Worm (Caenorhabditis elegans) whole organism, L1 larva: Measurements from ENCODE around the gene srh-122.

Experiments used
- C16A3.4 ChIP-seq: fragments of 150-350 bp; optimal IDR thresholded peaks from 2 replicates; lab custom pipeline; 2014; ENCODE audit warnings: missing biosample characterization, missing genetic modification characterization
- aha-1 ChIP-seq: fragments of 150-350 bp; optimal IDR thresholded peaks from 2 replicates; lab custom pipeline; 2014; ENCODE audit warnings: missing biosample characterization, missing genetic modification characterization
- alr-1 ChIP-seq: fragments of 200-800 bp; sonication (Bioruptor generic); optimal IDR thresholded peaks from 2 replicates; lab custom pipeline; 2018; ENCODE audit warnings: borderline replicate concordance, mild to moderate bottlenecking, missing genetic modification characterization, missing compliant biosample characterization
- aly-2 ChIP-seq: fragments of 150-350 bp; optimal IDR thresholded peaks from 2 replicates; lab custom pipeline; 2014; ENCODE audit warnings: missing biosample characterization, missing genetic modification characterization
- ama-1 ChIP-seq: fragments of 150-350 bp; optimal IDR thresholded peaks from 2 replicates; lab custom pipeline; 2014
- ceh-63 ChIP-seq: fragments of 200-800 bp; sonication (Bioruptor generic); optimal IDR thresholded peaks from 2 replicates; lab custom pipeline; 2018; ENCODE audit warnings: mild to moderate bottlenecking, missing genetic modification characterization, missing compliant biosample characterization
- ceh-8 ChIP-seq: fragments of 200-800 bp; sonication (Bioruptor generic); optimal IDR thresholded peaks from 2 replicates; lab custom pipeline; 2018; ENCODE audit warnings: mild to moderate bottlenecking, missing genetic modification characterization, moderate library complexity, missing compliant biosample characterization
- ceh-88 ChIP-seq: fragments of 200-800 bp; sonication (Bioruptor generic); IDR thresholded peaks from 2 replicates; pipeline ENCODE4 v1.3.6; 2022; ENCODE audit warnings: missing genetic modification characterization, missing compliant biosample characterization
- efl-1 ChIP-seq, 4 experiments: fragments of 150-350 bp; optimal IDR thresholded peaks in 3 of 4; peaks in 1 of 4; 1 replicate in 1 of 4; 2 replicates in 3 of 4; lab custom pipeline; 2014; ENCODE audit warnings: missing biosample characterization in 2 of 4, missing genetic modification characterization in 2 of 4, missing genetic modification reagents in 2 of 4
- elt-2 ChIP-seq: sonication (generic microtip); optimal IDR thresholded peaks from 2 replicates; lab custom pipeline; 2016; ENCODE audit warnings: missing genetic modification characterization, mild to moderate bottlenecking, inconsistent platforms, missing compliant biosample characterization, missing genetic modification reagents
- ets-5 ChIP-seq: fragments of 200-800 bp; sonication (Bioruptor generic); IDR thresholded peaks from 2 replicates; pipeline ENCODE4 v1.3.6; 2022; ENCODE audit warnings: missing genetic modification characterization, missing compliant biosample characterization
- fkh-8 ChIP-seq: sonication (generic microtip); optimal IDR thresholded peaks from 2 replicates; lab custom pipeline; 2016; ENCODE audit warnings: mild to moderate bottlenecking, missing genetic modification characterization, missing compliant biosample characterization
- hlh-4 ChIP-seq: sonication (generic microtip); optimal IDR thresholded peaks from 2 replicates; lab custom pipeline; 2016; ENCODE audit warnings: mild to moderate bottlenecking, missing genetic modification characterization, missing compliant biosample characterization
- irx-1 ChIP-seq: sonication (generic microtip); optimal IDR thresholded peaks from 2 replicates; lab custom pipeline; 2016; ENCODE audit warnings: missing genetic modification characterization, missing compliant biosample characterization
- jun-1 ChIP-seq: fragments of 150-350 bp; optimal IDR thresholded peaks from 2 replicates; lab custom pipeline; 2014; ENCODE audit warnings: missing biosample characterization, missing genetic modification reagents, missing genetic modification characterization
- lin-14 ChIP-seq: fragments of 200-800 bp; sonication (Bioruptor generic); optimal IDR thresholded peaks from 2 replicates; lab custom pipeline; 2018; ENCODE audit warnings: mild to moderate bottlenecking, missing genetic modification characterization, moderate library complexity, missing compliant biosample characterization
- lin-15B ChIP-seq: fragments of 150-350 bp; sonication (generic microtip); optimal IDR thresholded peaks from 3 replicates; lab custom pipeline; 2014; ENCODE audit warnings: missing biosample characterization, missing genetic modification characterization
- mab-9 ChIP-seq: fragments of 200-800 bp; sonication (Bioruptor generic); IDR thresholded peaks from 2 replicates; pipeline ENCODE4 v1.3.6; 2022; ENCODE audit warnings: missing genetic modification reagents, missing genetic modification characterization, missing compliant biosample characterization
- mdl-1 ChIP-seq, 2 experiments: fragments of 150-350 bp; optimal IDR thresholded peaks; 2 replicates each; lab custom pipeline; 2014 to 2017; ENCODE audit warnings: missing biosample characterization in 2 of 2, missing genetic modification characterization in 2 of 2, inconsistent platforms in 1 of 2
- mep-1 ChIP-seq: fragments of 150-350 bp; optimal IDR thresholded peaks from 2 replicates; lab custom pipeline; 2014; ENCODE audit warnings: missing biosample characterization, missing genetic modification characterization
- nhr-11 ChIP-seq: fragments of 150-350 bp; optimal IDR thresholded peaks from 2 replicates; lab custom pipeline; 2014; ENCODE audit warnings: missing biosample characterization, missing genetic modification characterization
- nhr-12 ChIP-seq: sonication (generic microtip); optimal IDR thresholded peaks from 2 replicates; lab custom pipeline; 2017; ENCODE audit warnings: missing biosample characterization, missing genetic modification characterization
- nhr-19 ChIP-seq: fragments of 200-800 bp; sonication (Bioruptor generic); conservative IDR thresholded peaks from 2 replicates; pipeline ENCODE4 v1.3.6; 2022; ENCODE audit warnings: missing genetic modification characterization, missing compliant biosample characterization
- nhr-71 ChIP-seq: sonication (generic microtip); optimal IDR thresholded peaks from 2 replicates; lab custom pipeline; 2016; ENCODE audit warnings: mild to moderate bottlenecking, missing genetic modification characterization, moderate library complexity, missing compliant biosample characterization
- nhr-76 ChIP-seq: sonication (generic microtip); optimal IDR thresholded peaks from 2 replicates; lab custom pipeline; 2017; ENCODE audit warnings: missing biosample characterization, missing genetic modification characterization
- nhr-77 ChIP-seq: fragments of 150-350 bp; optimal IDR thresholded peaks from 2 replicates; lab custom pipeline; 2014; ENCODE audit warnings: missing biosample characterization, missing genetic modification characterization
- nhr-85 ChIP-seq: sonication (generic microtip); peaks from one replicate; lab custom pipeline; 2016; ENCODE audit warnings: missing genetic modification characterization, inconsistent platforms, missing compliant biosample characterization
- pag-3 ChIP-seq: sonication (generic microtip); optimal IDR thresholded peaks from 2 replicates; lab custom pipeline; 2017; ENCODE audit warnings: missing genetic modification characterization, mild to moderate bottlenecking, missing compliant biosample characterization, antibody characterized with exemption, borderline replicate concordance; ENCODE audit not compliant: insufficient read depth
- pqm-1 ChIP-seq: sonication (generic microtip); optimal IDR thresholded peaks from 3 replicates; lab custom pipeline; 2017; ENCODE audit warnings: missing biosample characterization, missing genetic modification characterization
- rnt-1 ChIP-seq: sonication (generic microtip); optimal IDR thresholded peaks from 2 replicates; lab custom pipeline; 2016; ENCODE audit warnings: mild to moderate bottlenecking, missing genetic modification characterization, moderate library complexity, missing compliant biosample characterization
- snpc-4 ChIP-seq: fragments of 150-350 bp; optimal IDR thresholded peaks from 2 replicates; lab custom pipeline; 2014; ENCODE audit warnings: missing biosample characterization, missing genetic modification characterization
- tbx-2 ChIP-seq: sonication (generic microtip); optimal IDR thresholded peaks from 2 replicates; lab custom pipeline; 2016; ENCODE audit warnings: missing genetic modification characterization, missing compliant biosample characterization
- tlp-1 ChIP-seq: fragments of 150-350 bp; optimal IDR thresholded peaks from 2 replicates; lab custom pipeline; 2014; ENCODE audit warnings: missing biosample characterization, missing genetic modification characterization
- unc-30 ChIP-seq: sonication (generic microtip); optimal IDR thresholded peaks from 2 replicates; lab custom pipeline; 2017; ENCODE audit warnings: missing biosample characterization, missing genetic modification characterization
- unc-98 ChIP-seq: fragments of 200-800 bp; sonication (Bioruptor generic); IDR thresholded peaks from 2 replicates; pipeline ENCODE4 v1.3.6; 2022; ENCODE audit warnings: missing genetic modification characterization, missing compliant biosample characterization
- vab-15 ChIP-seq: sonication (generic microtip); optimal IDR thresholded peaks from 2 replicates; lab custom pipeline; 2017; ENCODE audit warnings: missing genotype, mild to moderate bottlenecking, missing genetic modification characterization, missing compliant biosample characterization
- zag-1 ChIP-seq: fragments of 150-350 bp; optimal IDR thresholded peaks from 2 replicates; lab custom pipeline; 2014; ENCODE audit warnings: missing biosample characterization, missing genetic modification characterization
- ztf-4 ChIP-seq: fragments of 150-350 bp; optimal IDR thresholded peaks from 2 replicates; lab custom pipeline; 2014; ENCODE audit warnings: missing biosample characterization, missing genetic modification characterization

Gene srh-122

ce11 chrV:15377903-15378302, at the start of gene srh-122:
Gene srh-122 (minus strand): TSS chrV:15378003.
- TF ChIP-seq nhr-19 (GFP tag; lab: Robert Waterston, UW), result no peak
- no peak for TF ChIP-seq ama-1 (lab: Kevin White, UChicago)
- no peak for TF ChIP-seq alr-1
- TF ChIP-seq nhr-71 (tag; lab: Kevin White, UChicago), result no peak
- TF ChIP-seq aha-1 (tag; lab: Kevin White, UChicago), result no peak
- TF ChIP-seq vab-15, result no peak
- no peak for TF ChIP-seq fkh-8 (tag; lab: Kevin White, UChicago)
- no peak for TF ChIP-seq lin-15B (tag; lab: Kevin White, UChicago)
- no peak for TF ChIP-seq nhr-77 (tag; lab: Kevin White, UChicago)
- TF ChIP-seq tbx-2, result no peak
- TF ChIP-seq ets-5 (GFP tag; lab: Robert Waterston, UW), result no peak
- TF ChIP-seq unc-98 (GFP tag; lab: Robert Waterston, UW), result no peak
- TF ChIP-seq unc-30 (tag; lab: Kevin White, UChicago), result no peak
- no peak for TF ChIP-seq zag-1
- no peak for TF ChIP-seq tlp-1 (tag; lab: Kevin White, UChicago)
- no peak for TF ChIP-seq jun-1 (tag; lab: Kevin White, UChicago)
- no peak for TF ChIP-seq ceh-88 (GFP tag; lab: Robert Waterston, UW)
- no peak for TF ChIP-seq rnt-1 (tag; lab: Kevin White, UChicago)
- TF ChIP-seq ztf-4 (tag; lab: Kevin White, UChicago), result no peak

- TF ChIP-seq nhr-85, result peak; percentile 13
- TF ChIP-seq mab-9 (GFP tag; lab: Robert Waterston, UW), result no peak; the same call in 1 of the 2 replicates
- no peak for TF ChIP-seq pqm-1
- TF ChIP-seq efl-1 (optimal IDR thresholded peaks at IDR 0.05; lab: Kevin White, UChicago), result no peak
- peak in 1 of 2 experiments; percentile 84 for TF ChIP-seq efl-1 (GFP tag; optimal IDR thresholded peaks at IDR 0.05 in 1 of 2; lab: Kevin White, UChicago)
- no peak for TF ChIP-seq mdl-1 (tag; optimal IDR thresholded peaks at IDR 0.05; lab: Kevin White, UChicago)
- TF ChIP-seq hlh-4, result no peak
- no peak for TF ChIP-seq irx-1 (tag; lab: Kevin White, UChicago)
- no peak for TF ChIP-seq aly-2 (tag; lab: Kevin White, UChicago)
- no peak for TF ChIP-seq ceh-63
- TF ChIP-seq fkh-8 (tag; lab: Kevin White, UChicago), result no peak
- TF ChIP-seq C16A3.4, result no peak
- TF ChIP-seq unc-30 (tag; lab: Kevin White, UChicago), result no peak
- no peak for TF ChIP-seq nhr-19 (GFP tag; lab: Robert Waterston, UW)
- TF ChIP-seq, all 84 proteins: peak for 2
Measured at ce11 chrV:15426944-15427343, 49.1 kb upstream of the srh-122 start, which contains the start of gene fbxa-209. Gene fbxa-209 (minus strand): TSS chrV:15427044.

- TF ChIP-seq vab-15 (no peak), snpc-4 (tag; lab: Kevin White, UChicago) (no peak), alr-1 (no peak), nhr-76 (no peak), lin-14 (no peak), elt-2 (peak; percentile 65), nhr-12 (tag; lab: Kevin White, UChicago) (no peak), pag-3 (no peak), efl-1 (optimal IDR thresholded peaks at IDR 0.05; lab: Kevin White, UChicago) (no peak), efl-1 (GFP tag; optimal IDR thresholded peaks at IDR 0.05 in 1 of 2; lab: Kevin White, UChicago) (peak in 1 of 2 experiments; percentile 9), mep-1 (tag; lab: Kevin White, UChicago) (no peak), nhr-11 (tag; lab: Kevin White, UChicago) (no peak), ceh-8 (GFP tag; lab: Kevin White, UChicago) (no peak)
Measured at ce11 chrV:15425368-15426091, 47.7 kb upstream of the srh-122 start, which contains the start of gene Y36E3A.2. Gene Y36E3A.2 (plus strand): TSS chrV:15426041.
